Worm (Caenorhabditis elegans): Measurements from ENCODE around the gene F58F12.4.

The F58F12.4 gene

DNA sequence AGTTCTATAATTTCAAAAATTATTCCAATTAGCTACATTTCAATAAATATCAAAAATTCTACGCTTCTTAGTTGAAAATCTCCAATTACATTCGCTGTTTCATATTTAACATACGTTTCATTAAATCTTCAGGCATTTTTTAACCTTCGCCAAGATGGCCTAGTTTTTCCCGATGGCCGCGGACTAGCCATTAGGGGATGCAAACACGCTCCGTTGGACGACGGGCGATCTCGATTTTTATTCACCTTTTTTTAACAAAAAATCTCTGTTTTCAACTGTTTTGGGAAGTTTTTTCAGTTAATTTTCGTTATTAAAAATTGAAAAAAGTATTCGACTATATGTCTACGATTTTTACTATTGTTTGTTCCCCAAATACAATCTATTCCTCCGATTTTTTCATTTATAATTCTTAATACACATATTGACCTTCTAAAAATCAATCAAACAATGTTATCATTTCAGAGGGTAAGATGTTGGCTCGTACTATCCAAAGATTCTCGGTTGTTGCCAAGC lies 3.3 kb upstream of the F58F12.4 start, which contains the start of gene F58F12.1:
Gene F58F12.1, plus strand, starts transcription at position 463 of the 513 bp plus-strand sequence.
- peak; percentile 61 for TF ChIP-seq lin-13 (GFP tag; optimal IDR thresholded peaks at IDR 0.05)
- peak; percentile 81 for TF ChIP-seq C34F6.9 (tag; optimal IDR thresholded peaks at IDR 0.05)
- no peak for TF ChIP-seq Y55F3AM.14 (GFP tag; optimal IDR thresholded peaks at IDR 0.05)
- TF ChIP-seq nhr-237 (tag; optimal IDR thresholded peaks at IDR 0.05), result no peak
- TF ChIP-seq nhr-6 (tag; optimal IDR thresholded peaks at IDR 0.05), result no peak
- peak; percentile 39 to 78 for TF ChIP-seq lsy-2 (tag; optimal IDR thresholded peaks at IDR 0.05)
- TF ChIP-seq dmd-4 (tag; optimal IDR thresholded peaks at IDR 0.05), result no peak
- no peak for TF ChIP-seq nhr-11 (tag; optimal IDR thresholded peaks at IDR 0.05)
- TF ChIP-seq unc-39 (tag; optimal IDR thresholded peaks at IDR 0.05), result no peak
- TF ChIP-seq sma-9 (GFP tag; optimal IDR thresholded peaks at IDR 0.05), result peak; percentile 41
- no peak for TF ChIP-seq sma-9 (tag; optimal IDR thresholded peaks at IDR 0.05)
- TF ChIP-seq unc-55 (GFP tag; optimal IDR thresholded peaks at IDR 0.05), result no peak
- no peak for TF ChIP-seq lin-39 (tag; optimal IDR thresholded peaks at IDR 0.05)
- TF ChIP-seq ZK546.5 (tag; optimal IDR thresholded peaks at IDR 0.05), result no peak
- no peak for TF ChIP-seq nhr-10 (tag; optimal IDR thresholded peaks at IDR 0.05)
- peak; percentile 67 for TF ChIP-seq fos-1 (tag; optimal IDR thresholded peaks at IDR 0.05)
- TF ChIP-seq nhr-25 (tag; optimal IDR thresholded peaks at IDR 0.05), result no peak
- TF ChIP-seq elt-1 (tag; optimal IDR thresholded peaks at IDR 0.05), result no peak
- no peak for TF ChIP-seq nhr-23 (tag; optimal IDR thresholded peaks at IDR 0.05)
- no peak for TF ChIP-seq nhr-12 (tag; optimal IDR thresholded peaks at IDR 0.05)
- TF ChIP-seq alr-1 (tag; optimal IDR thresholded peaks at IDR 0.05), result no peak
- TF ChIP-seq aly-2 (tag; optimal IDR thresholded peaks at IDR 0.05), result no peak
- TF ChIP-seq mbf-1 (tag; optimal IDR thresholded peaks at IDR 0.05), result no peak
- TF ChIP-seq peb-1 (tag; optimal IDR thresholded peaks at IDR 0.05), result no peak
- peak; percentile 24 for TF ChIP-seq crh-2 (tag; optimal IDR thresholded peaks at IDR 0.05)
- no peak for TF ChIP-seq ceh-16 (tag; optimal IDR thresholded peaks at IDR 0.05)
- TF ChIP-seq skn-1 (tag; optimal IDR thresholded peaks at IDR 0.05), result no peak
- peak; percentile 38 for TF ChIP-seq sem-4 (tag; optimal IDR thresholded peaks at IDR 0.05)
- no peak for TF ChIP-seq unc-62 (GFP tag; optimal IDR thresholded peaks at IDR 0.05)
- no peak for TF ChIP-seq blmp-1 (tag; optimal IDR thresholded peaks at IDR 0.05; ENCODE audit: insufficient read depth)
- TF ChIP-seq mdl-1 (tag; optimal IDR thresholded peaks at IDR 0.05), result no peak
- TF ChIP-seq nhr-21 (tag; optimal IDR thresholded peaks at IDR 0.05), result peak; percentile 16
- no peak for TF ChIP-seq ztf-4 (tag; optimal IDR thresholded peaks at IDR 0.05)
- TF ChIP-seq elt-3 (tag; optimal IDR thresholded peaks at IDR 0.05), result no peak
- TF ChIP-seq sma-3 (GFP tag; optimal IDR thresholded peaks at IDR 0.05), result peak; percentile 18
- TF ChIP-seq ama-1 (optimal IDR thresholded peaks at IDR 0.05), result no peak
- TF ChIP-seq ztf-11 (tag; optimal IDR thresholded peaks at IDR 0.05), result no peak
- no peak for TF ChIP-seq R02D3.7 (tag; optimal IDR thresholded peaks at IDR 0.05)
- no peak for TF ChIP-seq mab-5 (tag; optimal IDR thresholded peaks at IDR 0.05)
- TF ChIP-seq snpc-4 (tag; optimal IDR thresholded peaks at IDR 0.05), result peak; percentile 28
- TF ChIP-seq egl-27 (tag; optimal IDR thresholded peaks at IDR 0.05), result no peak
- TF ChIP-seq lin-11 (tag; optimal IDR thresholded peaks at IDR 0.05), result no peak
- TF ChIP-seq ztf-1 (GFP tag; conservative IDR thresholded peaks at IDR 0.05), result no peak
- no peak for TF ChIP-seq ceh-82 (tag; optimal IDR thresholded peaks at IDR 0.05)
- no peak for TF ChIP-seq F13H6.1 (tag; optimal IDR thresholded peaks at IDR 0.05)
- no peak for TF ChIP-seq nhr-77 (tag; optimal IDR thresholded peaks at IDR 0.05)
- no peak for TF ChIP-seq zag-1 (tag; optimal IDR thresholded peaks at IDR 0.05)
- peak; percentile 66 for TF ChIP-seq gmeb-1 (tag; optimal IDR thresholded peaks at IDR 0.05)
- peak; percentile 61 for TF ChIP-seq nhr-129 (tag; optimal IDR thresholded peaks at IDR 0.05)

Data from whole organism, L2 larva.